Worm (Caenorhabditis elegans) whole organism, late embryonic: ENCODE results near the gene F32D1.3.
A peak's percentile ranks its signal among the peaks of the same experiment; 100 is the strongest.
"Not testable (repeated sequence)": the region's sequence is repeated elsewhere in the genome, so short reads cannot be mapped to it uniquely, and the experiment has no call there.

Experiments used
- C08G9.2 ChIP-seq: sonication (generic microtip); optimal IDR thresholded peaks from 2 replicates; lab custom pipeline; 2016; ENCODE audit warnings: mild to moderate bottlenecking, missing genetic modification characterization, moderate library complexity, missing compliant biosample characterization
- F13H6.1 ChIP-seq: sonication (generic microtip); optimal IDR thresholded peaks from 2 replicates; lab custom pipeline; 2016; ENCODE audit warnings: missing genetic modification characterization, missing compliant biosample characterization
- T23F11.4 ChIP-seq: fragments of 200-800 bp; sonication (Bioruptor generic); optimal IDR thresholded peaks from 2 replicates; lab custom pipeline; 2018; ENCODE audit warnings: mild to moderate bottlenecking, missing genetic modification characterization, missing compliant biosample characterization
- ama-1 ChIP-seq: fragments of 150-350 bp; optimal IDR thresholded peaks from 2 replicates; lab custom pipeline; 2014
- ceh-14 ChIP-seq: sonication (generic microtip); optimal IDR thresholded peaks from 2 replicates; lab custom pipeline; 2016; ENCODE audit warnings: missing genotype, missing genetic modification characterization, missing compliant biosample characterization
- ceh-2 ChIP-seq: sonication (generic microtip); optimal IDR thresholded peaks from 2 replicates; lab custom pipeline; 2016; ENCODE audit warnings: missing genotype, missing genetic modification characterization, missing compliant biosample characterization
- ceh-30 ChIP-seq: fragments of 150-350 bp; optimal IDR thresholded peaks from 2 replicates; lab custom pipeline; 2014; ENCODE audit warnings: missing biosample characterization, missing genetic modification characterization
- ceh-31 ChIP-seq: sonication (generic microtip); optimal IDR thresholded peaks from 2 replicates; lab custom pipeline; 2016; ENCODE audit warnings: missing genetic modification characterization, missing compliant biosample characterization
- ceh-45 ChIP-seq: fragments of 200-800 bp; sonication (Bioruptor generic); IDR thresholded peaks from 2 replicates; pipeline ENCODE4 v1.3.6; 2022; ENCODE audit warnings: missing genetic modification reagents, missing genetic modification characterization, missing compliant biosample characterization
- che-1 ChIP-seq: sonication (generic microtip); optimal IDR thresholded peaks from 2 replicates; lab custom pipeline; 2016; ENCODE audit warnings: mild to moderate bottlenecking, missing genetic modification characterization, missing compliant biosample characterization
- dmd-4 ChIP-seq: sonication (generic microtip); optimal IDR thresholded peaks from 2 replicates; lab custom pipeline; 2016; ENCODE audit warnings: borderline replicate concordance, missing genetic modification characterization, missing compliant biosample characterization
- dve-1 ChIP-seq: sonication (generic microtip); optimal IDR thresholded peaks from 2 replicates; lab custom pipeline; 2017; ENCODE audit warnings: antibody characterized with exemption, mild to moderate bottlenecking, missing genetic modification characterization, missing compliant biosample characterization
- elt-2 ChIP-seq: sonication (generic microtip); optimal IDR thresholded peaks from 2 replicates; lab custom pipeline; 2016; ENCODE audit warnings: missing genetic modification reagents, missing genetic modification characterization, missing compliant biosample characterization
- elt-4 ChIP-seq: sonication (generic microtip); optimal IDR thresholded peaks from 2 replicates; lab custom pipeline; 2016; ENCODE audit warnings: missing genetic modification characterization, missing compliant biosample characterization
- ets-4 ChIP-seq: sonication (generic microtip); optimal IDR thresholded peaks from 2 replicates; lab custom pipeline; 2016; ENCODE audit warnings: missing genetic modification characterization, missing compliant biosample characterization
- eyg-1 ChIP-seq: sonication (generic microtip); optimal IDR thresholded peaks from 2 replicates; lab custom pipeline; 2016; ENCODE audit warnings: missing genotype, missing genetic modification characterization, missing compliant biosample characterization
- fax-1 ChIP-seq: sonication (generic microtip); optimal IDR thresholded peaks from 2 replicates; lab custom pipeline; 2016; ENCODE audit warnings: missing genotype, missing genetic modification characterization, missing compliant biosample characterization
- fkh-10 ChIP-seq: fragments of 150-350 bp; optimal IDR thresholded peaks from 2 replicates; lab custom pipeline; 2014; ENCODE audit warnings: missing biosample characterization, missing genetic modification reagents, missing genetic modification characterization
- gmeb-2 ChIP-seq: sonication (generic microtip); optimal IDR thresholded peaks from 2 replicates; lab custom pipeline; 2016; ENCODE audit warnings: missing genetic modification characterization, inconsistent platforms, missing compliant biosample characterization
- hlh-13 ChIP-seq: fragments of 200-800 bp; sonication (Bioruptor generic); optimal IDR thresholded peaks from 2 replicates; lab custom pipeline; 2018; ENCODE audit warnings: mild to moderate bottlenecking, missing genetic modification characterization, missing compliant biosample characterization
- hlh-30 ChIP-seq: sonication (generic microtip); optimal IDR thresholded peaks from 2 replicates; lab custom pipeline; 2017; ENCODE audit warnings: antibody characterized with exemption, missing genetic modification characterization, missing compliant biosample characterization; ENCODE audit not compliant: insufficient read depth
- hlh-6 ChIP-seq: sonication (generic microtip); optimal IDR thresholded peaks from 2 replicates; lab custom pipeline; 2016; ENCODE audit warnings: missing genotype, missing genetic modification characterization, missing compliant biosample characterization
- hlh-8 ChIP-seq: sonication (generic microtip); optimal IDR thresholded peaks from 2 replicates; lab custom pipeline; 2016; ENCODE audit warnings: missing genotype, missing genetic modification characterization, missing compliant biosample characterization
- lim-6 ChIP-seq: sonication (generic microtip); optimal IDR thresholded peaks from 2 replicates; lab custom pipeline; 2016; ENCODE audit warnings: missing genetic modification characterization, missing compliant biosample characterization
- nfya-1 ChIP-seq: sonication (generic microtip); optimal IDR thresholded peaks from 2 replicates; lab custom pipeline; 2017; ENCODE audit warnings: missing genetic modification characterization, mild to moderate bottlenecking, missing compliant biosample characterization, antibody characterized with exemption, moderate library complexity
- pag-3 ChIP-seq: sonication (generic microtip); optimal IDR thresholded peaks from 2 replicates; lab custom pipeline; 2016; ENCODE audit warnings: missing compliant biosample characterization, missing genetic modification characterization, borderline replicate concordance
- pha-2 ChIP-seq: sonication (generic microtip); optimal IDR thresholded peaks from 2 replicates; lab custom pipeline; 2017; ENCODE audit warnings: mild to moderate bottlenecking, missing genetic modification characterization, missing compliant biosample characterization
- pha-4 ChIP-seq: fragments of 150-350 bp; optimal IDR thresholded peaks from 2 replicates; lab custom pipeline; 2018; ENCODE audit warnings: missing biosample characterization, missing genetic modification reagents, missing genetic modification characterization
- pqm-1 ChIP-seq: sonication (generic microtip); optimal IDR thresholded peaks from 2 replicates; lab custom pipeline; 2016; ENCODE audit warnings: missing genetic modification characterization, missing compliant biosample characterization
- rnt-1 ChIP-seq: sonication (generic microtip); optimal IDR thresholded peaks from 2 replicates; lab custom pipeline; 2016; ENCODE audit warnings: missing genetic modification characterization, missing compliant biosample characterization
- sdc-2 ChIP-seq: sonication (generic microtip); optimal IDR thresholded peaks from 2 replicates; lab custom pipeline; 2016; ENCODE audit warnings: missing genotype, missing genetic modification characterization, missing compliant biosample characterization
- sox-4 ChIP-seq: sonication (generic microtip); optimal IDR thresholded peaks from 2 replicates; lab custom pipeline; 2017; ENCODE audit warnings: mild to moderate bottlenecking, missing genetic modification characterization, inconsistent platforms, missing compliant biosample characterization
- syd-9 ChIP-seq: sonication (generic microtip); optimal IDR thresholded peaks from 2 replicates; lab custom pipeline; 2016; ENCODE audit warnings: mild to moderate bottlenecking, missing genetic modification characterization, moderate library complexity, missing compliant biosample characterization
- tbx-2 ChIP-seq: sonication (generic microtip); optimal IDR thresholded peaks from 2 replicates; lab custom pipeline; 2016; ENCODE audit warnings: missing genetic modification characterization, missing compliant biosample characterization
- unc-3 ChIP-seq, 2 experiments: fragments of 200-800 bp in 1 of 2; sonication (Bioruptor generic) in 1 of 2; sonication (generic microtip) in 1 of 2; conservative IDR thresholded peaks in 1 of 2; optimal IDR thresholded peaks in 1 of 2; 2 replicates each; pipeline versions ENCODE4 v1.3.6 to Lab custom; 2016 to 2022; ENCODE audit warnings: missing compliant biosample characterization in 2 of 2, missing genetic modification characterization in 2 of 2, missing genetic modification reagents in 1 of 2
- unc-55 ChIP-seq: sonication (generic microtip); optimal IDR thresholded peaks from 2 replicates; lab custom pipeline; 2017; ENCODE audit warnings: missing biosample characterization, missing genetic modification reagents, missing genetic modification characterization

Gene F32D1.3

ce11 chrV:4336462-4336861 is 24.9 kb downstream of the F32D1.3 start, which contains the start of gene irld-1:
irld-1 (plus strand) TSS chrV:4336762.
- not testable (repeated sequence) for TF ChIP-seq hlh-6; lim-6; unc-3 (GFP tag; conservative IDR thresholded peaks at IDR 0.05; lab: Robert Waterston, UW); unc-3 (tag; optimal IDR thresholded peaks at IDR 0.05; lab: Kevin White, UChicago)

- 0 out of 2 replicates have a peak, but pooled peaks have one; percentile 33 for TF ChIP-seq unc-3 (GFP tag; conservative IDR thresholded peaks at IDR 0.05; lab: Robert Waterston, UW)
- TF ChIP-seq unc-3 (tag; optimal IDR thresholded peaks at IDR 0.05; lab: Kevin White, UChicago), result not testable (repeated sequence)
- TF ChIP-seq ceh-45 (GFP tag; lab: Robert Waterston, UW), result 0 out of 2 replicates have a peak, but pooled peaks have one; percentile 26
Observed at ce11 chrV:4333518-4333917, 27.9 kb downstream of the F32D1.3 start.

ce11 chrV:4332450-4332849 is 28.9 kb downstream of the F32D1.3 start, which contains the start of gene oac-12:
oac-12 (minus strand) TSS chrV:4332550.
- no peak for TF ChIP-seq pqm-1 (tag; lab: Kevin White, UChicago)
- TF ChIP-seq unc-3 (GFP tag; conservative IDR thresholded peaks at IDR 0.05; lab: Robert Waterston, UW), result no peak
- no peak for TF ChIP-seq unc-3 (tag; optimal IDR thresholded peaks at IDR 0.05; lab: Kevin White, UChicago)
- no peak for TF ChIP-seq unc-55 (GFP tag; lab: Kevin White, UChicago)
- no peak for TF ChIP-seq elt-4 (tag; lab: Kevin White, UChicago)
- TF ChIP-seq sdc-2, result no peak
- no peak for TF ChIP-seq hlh-30 (tag; lab: Kevin White, UChicago)
- TF ChIP-seq C08G9.2, result no peak
- TF ChIP-seq fkh-10 (GFP tag; lab: Kevin White, UChicago), result no peak
- no peak for TF ChIP-seq tbx-2 (tag; lab: Kevin White, UChicago)
- TF ChIP-seq ets-4 (tag; lab: Kevin White, UChicago), result no peak
- no peak for TF ChIP-seq che-1 (tag; lab: Kevin White, UChicago)
- no peak for TF ChIP-seq pha-4 (tag; lab: Kevin White, UChicago)
- TF ChIP-seq hlh-13, result no peak
- TF ChIP-seq nfya-1 (tag; lab: Kevin White, UChicago), result no peak
- no peak for TF ChIP-seq hlh-6
- TF ChIP-seq dve-1 (tag; lab: Kevin White, UChicago), result no peak
- no peak for TF ChIP-seq syd-9
- TF ChIP-seq ama-1 (lab: Kevin White, UChicago), result no peak
- no peak for TF ChIP-seq dmd-4 (tag; lab: Kevin White, UChicago)

ce11 chrV:4330820-4331219 is 30.5 kb downstream of the F32D1.3 start:
- TF ChIP-seq fax-1 (tag; lab: Kevin White, UChicago) (no peak), hlh-13 (no peak), F13H6.1 (tag; lab: Kevin White, UChicago) (no peak), sox-4 (tag; lab: Kevin White, UChicago) (no peak), gmeb-2 (tag; lab: Kevin White, UChicago) (no peak), ceh-2 (tag; lab: Kevin White, UChicago) (no peak), T23F11.4 (GFP tag; lab: Kevin White, UChicago) (no peak), elt-2 (tag; lab: Kevin White, UChicago) (no peak), ceh-14 (tag; lab: Kevin White, UChicago) (no peak), hlh-8 (tag; lab: Kevin White, UChicago) (no peak), fkh-10 (GFP tag; lab: Kevin White, UChicago) (no peak), pha-2 (tag; lab: Kevin White, UChicago) (no peak), elt-4 (tag; lab: Kevin White, UChicago) (no peak), ceh-31 (tag; lab: Kevin White, UChicago) (no peak), pag-3 (tag; lab: Kevin White, UChicago) (no peak), eyg-1 (tag; lab: Kevin White, UChicago) (no peak), rnt-1 (tag; lab: Kevin White, UChicago) (no peak), ceh-30 (no peak)
- TF ChIP-seq, all 69 proteins: peak for 0
